Fruit fly (Drosophila melanogaster) whole organism, prepupa: ENCODE measurements around the gene AP-2alpha.

Experiments
- CG10631 ChIP-seq: fragments of 200-800 bp; sonication (Bioruptor generic); optimal IDR thresholded peaks from 2 replicates; lab custom pipeline; 2016; ENCODE audit warnings: missing biosample characterization, missing genetic modification characterization
- CG10669 ChIP-seq: fragments of 200-800 bp; sonication (Bioruptor generic); optimal IDR thresholded peaks from 3 replicates; lab custom pipeline; 2018; ENCODE audit warnings: missing biosample characterization, mild to moderate bottlenecking, missing genetic modification characterization, moderate library complexity
- CG15336 ChIP-seq: fragments of 200-800 bp; sonication (Bioruptor generic); IDR thresholded peaks from 2 replicates; pipeline ENCODE4 v1.3.6; 2022; ENCODE audit warnings: missing biosample characterization, missing genetic modification characterization
- CG1621 ChIP-seq: fragments of 200-800 bp; sonication (Bioruptor generic); optimal IDR thresholded peaks from 3 replicates; lab custom pipeline; 2018; ENCODE audit warnings: missing biosample characterization, mild to moderate bottlenecking, missing genetic modification characterization
- CG16779 ChIP-seq: fragments of 200-800 bp; sonication (Bioruptor generic); optimal IDR thresholded peaks from 3 replicates; lab custom pipeline; 2017; ENCODE audit warnings: missing biosample characterization, mild to moderate bottlenecking, missing genetic modification characterization
- CG3032 ChIP-seq: fragments of 200-800 bp; optimal IDR thresholded peaks from 2 replicates; lab custom pipeline; 2019; ENCODE audit warnings: missing biosample characterization, mild to moderate bottlenecking, missing genetic modification characterization, moderate library complexity
- CG31627 ChIP-seq: fragments of 200-800 bp; sonication (Bioruptor generic); optimal IDR thresholded peaks from 3 replicates; lab custom pipeline; 2016; ENCODE audit warnings: missing biosample characterization, missing genetic modification characterization
- CG32006 ChIP-seq: fragments of 200-800 bp; sonication (Bioruptor generic); optimal IDR thresholded peaks from 3 replicates; lab custom pipeline; 2017; ENCODE audit warnings: missing biosample characterization, mild to moderate bottlenecking, missing genetic modification characterization
- CG3919 ChIP-seq: fragments of 200-800 bp; sonication (Bioruptor generic); optimal IDR thresholded peaks from 3 replicates; lab custom pipeline; 2016; ENCODE audit warnings: missing biosample characterization, missing genetic modification characterization
- CG6163 ChIP-seq: fragments of 200-800 bp; sonication (Bioruptor generic); IDR thresholded peaks from 3 replicates; pipeline ENCODE4 v1.3.6; 2022; ENCODE audit warnings: missing biosample characterization, missing genetic modification characterization
- CG6276 ChIP-seq: fragments of 200-800 bp; sonication (Bioruptor generic); optimal IDR thresholded peaks from 2 replicates; lab custom pipeline; 2017; ENCODE audit warnings: missing biosample characterization, mild to moderate bottlenecking, missing genetic modification characterization
- CG6792 ChIP-seq: fragments of 200-800 bp; sonication (Bioruptor generic); optimal IDR thresholded peaks from 3 replicates; lab custom pipeline; 2016; ENCODE audit warnings: missing biosample characterization, missing genetic modification characterization
- CG6808 ChIP-seq: fragments of 200-800 bp; sonication (Bioruptor generic); optimal IDR thresholded peaks from 3 replicates; lab custom pipeline; 2017; ENCODE audit warnings: missing biosample characterization, missing genetic modification characterization, mild to moderate bottlenecking, moderate library complexity, missing genetic modification reagents
- CG7368 ChIP-seq: fragments of 200-800 bp; sonication (Bioruptor generic); optimal IDR thresholded peaks from 3 replicates; lab custom pipeline; 2016; ENCODE audit warnings: missing biosample characterization, missing genetic modification characterization
- CG8119 ChIP-seq: fragments of 200-800 bp; sonication (Bioruptor generic); IDR thresholded peaks from 3 replicates; pipeline ENCODE4 v1.3.6; 2022; ENCODE audit warnings: missing biosample characterization, missing genetic modification characterization
- CG8632 ChIP-seq: fragments of 200-800 bp; sonication (Bioruptor generic); optimal IDR thresholded peaks from 3 replicates; lab custom pipeline; 2016; ENCODE audit warnings: missing biosample characterization, missing genetic modification characterization
- CG9139 ChIP-seq: fragments of 200-800 bp; sonication (Bioruptor generic); optimal IDR thresholded peaks from 3 replicates; lab custom pipeline; 2017; ENCODE audit warnings: missing biosample characterization, mild to moderate bottlenecking, missing genetic modification characterization
- Eip75B ChIP-seq: fragments of 200-800 bp; sonication (Bioruptor generic); optimal IDR thresholded peaks from 3 replicates; lab custom pipeline; 2016; ENCODE audit warnings: missing biosample characterization, missing genetic modification characterization
- Eip78C ChIP-seq: fragments of 200-800 bp; sonication (Bioruptor generic); peaks from one replicate; lab custom pipeline; 2016; ENCODE audit warnings: missing biosample characterization, missing genetic modification characterization
- Eip93F ChIP-seq: fragments of 200-800 bp; sonication (Bioruptor generic); optimal IDR thresholded peaks from 2 replicates; lab custom pipeline; 2016; ENCODE audit warnings: missing biosample characterization, mild to moderate bottlenecking, missing genetic modification characterization
- Ets21C ChIP-seq: fragments of 200-800 bp; sonication (Bioruptor generic); optimal IDR thresholded peaks from 3 replicates; lab custom pipeline; 2016; ENCODE audit warnings: missing biosample characterization, missing genetic modification characterization
- Ets96B ChIP-seq: fragments of 200-800 bp; optimal IDR thresholded peaks from 2 replicates; lab custom pipeline; 2019; ENCODE audit warnings: missing biosample characterization, mild to moderate bottlenecking, missing genetic modification characterization, moderate library complexity
- Gug ChIP-seq: fragments of 200-800 bp; sonication (Bioruptor generic); IDR thresholded peaks from 2 replicates; pipeline ENCODE4 v1.3.6; 2022; ENCODE audit warnings: missing biosample characterization, missing genetic modification characterization
- Hr38 ChIP-seq: sonication (Bioruptor generic); optimal IDR thresholded peaks from 2 replicates; lab custom pipeline; 2016; ENCODE audit warnings: missing biosample characterization, missing genetic modification characterization
- Hr39 ChIP-seq: fragments of 200-800 bp; sonication (Bioruptor generic); optimal IDR thresholded peaks from 2 replicates; lab custom pipeline; 2016; ENCODE audit warnings: missing biosample characterization, missing genetic modification characterization
- Lpt ChIP-seq: fragments of 200-800 bp; sonication (Bioruptor generic); optimal IDR thresholded peaks from 3 replicates; lab custom pipeline; 2016; ENCODE audit warnings: missing biosample characterization, missing genetic modification characterization
- Smox ChIP-seq: fragments of 200-800 bp; sonication (Bioruptor generic); optimal IDR thresholded peaks from 3 replicates; lab custom pipeline; 2016; ENCODE audit warnings: missing biosample characterization, missing genetic modification characterization
- Sox102F ChIP-seq: fragments of 200-800 bp; sonication (Bioruptor generic); optimal IDR thresholded peaks from 2 replicates; lab custom pipeline; 2016; ENCODE audit warnings: missing biosample characterization, mild to moderate bottlenecking, missing genetic modification characterization
- Sox14 ChIP-seq: fragments of 200-800 bp; sonication (Bioruptor generic); optimal IDR thresholded peaks from 3 replicates; lab custom pipeline; 2016; ENCODE audit warnings: missing biosample characterization, missing genetic modification characterization
- Sox15 ChIP-seq: fragments of 200-800 bp; sonication (Bioruptor generic); optimal IDR thresholded peaks from 3 replicates; lab custom pipeline; 2016; ENCODE audit warnings: missing biosample characterization, missing genetic modification characterization
- acj6 ChIP-seq: fragments of 200-800 bp; sonication (Bioruptor generic); optimal IDR thresholded peaks from 3 replicates; lab custom pipeline; 2016; ENCODE audit warnings: missing biosample characterization, missing genetic modification characterization
- cyc ChIP-seq: fragments of 200-800 bp; sonication (Bioruptor generic); optimal IDR thresholded peaks from 3 replicates; lab custom pipeline; 2016; ENCODE audit warnings: missing biosample characterization, missing genetic modification characterization
- dac ChIP-seq: fragments of 200-800 bp; sonication (Bioruptor generic); optimal IDR thresholded peaks from 2 replicates; lab custom pipeline; 2017; ENCODE audit warnings: missing biosample characterization, mild to moderate bottlenecking, missing genetic modification characterization
- dsx ChIP-seq: fragments of 200-800 bp; optimal IDR thresholded peaks from 3 replicates; lab custom pipeline; 2019; ENCODE audit warnings: missing biosample characterization, mild to moderate bottlenecking, missing genetic modification characterization, moderate library complexity; ENCODE audit not compliant: poor library complexity, severe bottlenecking
- eg ChIP-seq: fragments of 200-800 bp; sonication (Bioruptor generic); IDR thresholded peaks from 3 replicates; pipeline ENCODE4 v1.3.6; 2022; ENCODE audit warnings: missing biosample characterization, missing genetic modification characterization
- esn ChIP-seq: fragments of 200-800 bp; sonication (Bioruptor generic); optimal IDR thresholded peaks from 2 replicates; lab custom pipeline; 2016; ENCODE audit warnings: missing biosample characterization, mild to moderate bottlenecking, missing genetic modification characterization, moderate library complexity
- fd59A ChIP-seq: fragments of 200-800 bp; sonication (Bioruptor generic); optimal IDR thresholded peaks from 2 replicates; lab custom pipeline; 2017; ENCODE audit warnings: missing biosample characterization, mild to moderate bottlenecking, missing genetic modification characterization, missing genetic modification reagents
- lz ChIP-seq: fragments of 200-800 bp; sonication (Bioruptor generic); optimal IDR thresholded peaks from 3 replicates; lab custom pipeline; 2016; ENCODE audit warnings: missing biosample characterization, missing genetic modification characterization
- net ChIP-seq: fragments of 200-800 bp; sonication (Bioruptor generic); optimal IDR thresholded peaks from 3 replicates; lab custom pipeline; 2016; ENCODE audit warnings: missing biosample characterization, missing genetic modification characterization
- spab ChIP-seq: fragments of 200-800 bp; sonication (Bioruptor generic); optimal IDR thresholded peaks from 2 replicates; lab custom pipeline; 2017; ENCODE audit warnings: missing biosample characterization, mild to moderate bottlenecking, missing genetic modification characterization, missing genetic modification reagents
- ss ChIP-seq, 2 experiments: fragments of 200-800 bp; sonication (Bioruptor generic); optimal IDR thresholded peaks; 2 replicates in 1 of 2; 3 replicates in 1 of 2; lab custom pipeline; 2017 to 2018; ENCODE audit warnings: mild to moderate bottlenecking in 2 of 2, missing biosample characterization in 2 of 2, missing genetic modification characterization in 2 of 2, moderate library complexity in 1 of 2
- svp ChIP-seq: fragments of 200-800 bp; sonication (Bioruptor generic); peaks from one replicate; lab custom pipeline; 2016; ENCODE audit warnings: missing biosample characterization, missing genetic modification characterization
- vri ChIP-seq: fragments of 200-800 bp; sonication (Bioruptor generic); optimal IDR thresholded peaks from 3 replicates; lab custom pipeline; 2016; ENCODE audit warnings: missing biosample characterization, mild to moderate bottlenecking, missing genetic modification characterization

Gene AP-2alpha

dm6 chr2L:441927-442691 is 27.5 kb upstream of the AP-2alpha start (continued):
- TF ChIP-seq eg (GFP tag; lab: Robert Waterston, UW) (peak; percentile 95), Sox14 (GFP tag; lab: Kevin White, UChicago) (peak; percentile 97), Smox (peak; percentile 96), CG6792 (GFP tag; lab: Kevin White, UChicago) (peak; percentile 98), CG9139 (GFP tag; lab: Kevin White, UChicago) (peak; percentile 89), spab (GFP tag; lab: Kevin White, UChicago) (peak; percentile 96), Sox15 (peak; percentile 95), vri (peak; percentile 95), CG8632 (peak; percentile 96), Eip93F (GFP tag; lab: Kevin White, UChicago) (peak; percentile 91)

dm6 chr2L:441455-441730 is 26.8 kb upstream of the AP-2alpha start:
- TF ChIP-seq CG16779 (tag; lab: Kevin White, UChicago): no peak
- peak in 1 of 2 experiments; percentile 92 for TF ChIP-seq ss (GFP tag; optimal IDR thresholded peaks at IDR 0.05; lab: Kevin White, UChicago)

- TF ChIP-seq lz (GFP tag; lab: Kevin White, UChicago) (peak; percentile 82), CG3919 (GFP tag; lab: Kevin White, UChicago) (peak; percentile 85), Sox102F (GFP tag; lab: Kevin White, UChicago) (peak; percentile 89), svp (GFP tag; lab: Kevin White, UChicago) (peak; percentile 94), CG15336 (GFP tag; lab: Robert Waterston, UW) (peak; percentile 54), Eip78C (GFP tag; lab: Kevin White, UChicago) (peak; percentile 97), acj6 (peak; percentile 90), CG16779 (tag; lab: Kevin White, UChicago) (peak; percentile 80), Eip75B (GFP tag; lab: Kevin White, UChicago) (peak; percentile 80), dac (GFP tag; lab: Kevin White, UChicago) (peak; percentile 37), Ets96B (tag; lab: Kevin White, UChicago) (peak; percentile 93), CG6276 (GFP tag; lab: Kevin White, UChicago) (peak; percentile 35), Eip93F (GFP tag; lab: Kevin White, UChicago) (peak; percentile 74), eg (GFP tag; lab: Robert Waterston, UW) (no peak), Hr38 (GFP tag; lab: Kevin White, UChicago) (no peak), CG31627 (GFP tag; lab: Kevin White, UChicago) (peak; percentile 78), Hr39 (GFP tag; lab: Kevin White, UChicago) (peak; percentile 63), vri (peak; percentile 84), CG10669 (peak; percentile 89), Lpt (GFP tag; lab: Kevin White, UChicago) (peak; percentile 45), net (peak; percentile 80), CG3032 (tag; lab: Kevin White, UChicago) (peak; percentile 92), esn (GFP tag; lab: Kevin White, UChicago) (peak; percentile 95), CG8119 (peak; percentile 73), Smox (peak; percentile 86), CG10631 (GFP tag; lab: Kevin White, UChicago) (peak; percentile 93), CG6792 (GFP tag; lab: Kevin White, UChicago) (peak; percentile 86), Ets21C (GFP tag; lab: Kevin White, UChicago) (peak; percentile 71), CG6163 (GFP tag; lab: Robert Waterston, UW) (peak; percentile 81), CG6808 (GFP tag; lab: Kevin White, UChicago) (peak; percentile 91), CG32006 (GFP tag; lab: Kevin White, UChicago) (peak; percentile 81), spab (GFP tag; lab: Kevin White, UChicago) (peak; percentile 90), dsx (GFP tag; lab: Kevin White, UChicago) (peak; percentile 89), CG1621 (peak; percentile 62), cyc (GFP tag; lab: Kevin White, UChicago) (peak; percentile 81), Sox14 (GFP tag; lab: Kevin White, UChicago) (peak; percentile 86), Gug (no peak), ss (GFP tag; optimal IDR thresholded peaks at IDR 0.05; lab: Kevin White, UChicago) (peak; percentile 69 to 93), Sox15 (peak; percentile 77), fd59A (GFP tag; lab: Kevin White, UChicago) (peak; percentile 88), CG7368 (peak; percentile 65)
These were observed 26.3 kb upstream of the AP-2alpha start for dm6 chr2L:440638-441454.
